Fruit fly (Drosophila melanogaster) whole organism, prepupa: ENCODE results near the gene CG32532.
A peak's percentile ranks its signal among the peaks of the same experiment; 100 is the strongest.

Experiments
- Blimp-1 ChIP-seq: fragments of 200-800 bp; sonication (Bioruptor generic); optimal IDR thresholded peaks from 3 replicates; lab custom pipeline; 2017; ENCODE audit warnings: missing biosample characterization, missing genetic modification characterization, mild to moderate bottlenecking, moderate library complexity, missing genetic modification reagents
- CG11294 ChIP-seq: fragments of 200-800 bp; sonication (Bioruptor generic); IDR thresholded peaks from 2 replicates; pipeline ENCODE4 v1.3.6; 2022; ENCODE audit warnings: missing biosample characterization, missing genetic modification characterization
- CG11902 ChIP-seq: fragments of 200-800 bp; sonication (Bioruptor generic); optimal IDR thresholded peaks from 3 replicates; lab custom pipeline; 2016; ENCODE audit warnings: missing biosample characterization, missing genetic modification characterization
- CG1621 ChIP-seq: fragments of 200-800 bp; sonication (Bioruptor generic); optimal IDR thresholded peaks from 3 replicates; lab custom pipeline; 2018; ENCODE audit warnings: missing biosample characterization, mild to moderate bottlenecking, missing genetic modification characterization
- CG16779 ChIP-seq: fragments of 200-800 bp; sonication (Bioruptor generic); optimal IDR thresholded peaks from 3 replicates; lab custom pipeline; 2017; ENCODE audit warnings: missing biosample characterization, mild to moderate bottlenecking, missing genetic modification characterization
- CG31627 ChIP-seq: fragments of 200-800 bp; sonication (Bioruptor generic); optimal IDR thresholded peaks from 3 replicates; lab custom pipeline; 2016; ENCODE audit warnings: missing biosample characterization, missing genetic modification characterization
- CG32006 ChIP-seq: fragments of 200-800 bp; sonication (Bioruptor generic); optimal IDR thresholded peaks from 3 replicates; lab custom pipeline; 2017; ENCODE audit warnings: missing biosample characterization, mild to moderate bottlenecking, missing genetic modification characterization
- CG34406 ChIP-seq: fragments of 200-800 bp; sonication (Bioruptor generic); optimal IDR thresholded peaks from 3 replicates; lab custom pipeline; 2016; ENCODE audit warnings: missing biosample characterization, missing genetic modification characterization
- CG3919 ChIP-seq: fragments of 200-800 bp; sonication (Bioruptor generic); optimal IDR thresholded peaks from 3 replicates; lab custom pipeline; 2016; ENCODE audit warnings: missing biosample characterization, missing genetic modification characterization
- CG6163 ChIP-seq: fragments of 200-800 bp; sonication (Bioruptor generic); IDR thresholded peaks from 3 replicates; pipeline ENCODE4 v1.3.6; 2022; ENCODE audit warnings: missing biosample characterization, missing genetic modification characterization
- CG6276 ChIP-seq: fragments of 200-800 bp; sonication (Bioruptor generic); optimal IDR thresholded peaks from 2 replicates; lab custom pipeline; 2017; ENCODE audit warnings: missing biosample characterization, mild to moderate bottlenecking, missing genetic modification characterization
- CG6792 ChIP-seq: fragments of 200-800 bp; sonication (Bioruptor generic); optimal IDR thresholded peaks from 3 replicates; lab custom pipeline; 2016; ENCODE audit warnings: missing biosample characterization, missing genetic modification characterization
- CG6854 ChIP-seq: fragments of 200-800 bp; sonication (Bioruptor generic); optimal IDR thresholded peaks from 2 replicates; lab custom pipeline; 2017; ENCODE audit warnings: missing biosample characterization, mild to moderate bottlenecking, missing genetic modification characterization
- CG7368 ChIP-seq: fragments of 200-800 bp; sonication (Bioruptor generic); optimal IDR thresholded peaks from 3 replicates; lab custom pipeline; 2016; ENCODE audit warnings: missing biosample characterization, missing genetic modification characterization
- CG8119 ChIP-seq: fragments of 200-800 bp; sonication (Bioruptor generic); IDR thresholded peaks from 3 replicates; pipeline ENCODE4 v1.3.6; 2022; ENCODE audit warnings: missing biosample characterization, missing genetic modification characterization
- CG8632 ChIP-seq: fragments of 200-800 bp; sonication (Bioruptor generic); optimal IDR thresholded peaks from 3 replicates; lab custom pipeline; 2016; ENCODE audit warnings: missing biosample characterization, missing genetic modification characterization
- CG9139 ChIP-seq: fragments of 200-800 bp; sonication (Bioruptor generic); optimal IDR thresholded peaks from 3 replicates; lab custom pipeline; 2017; ENCODE audit warnings: missing biosample characterization, mild to moderate bottlenecking, missing genetic modification characterization
- Eip78C ChIP-seq: fragments of 200-800 bp; sonication (Bioruptor generic); peaks from one replicate; lab custom pipeline; 2016; ENCODE audit warnings: missing biosample characterization, missing genetic modification characterization
- Eip93F ChIP-seq: fragments of 200-800 bp; sonication (Bioruptor generic); optimal IDR thresholded peaks from 2 replicates; lab custom pipeline; 2016; ENCODE audit warnings: missing biosample characterization, mild to moderate bottlenecking, missing genetic modification characterization
- Hr4 ChIP-seq: fragments of 200-800 bp; sonication (Bioruptor generic); optimal IDR thresholded peaks from 3 replicates; lab custom pipeline; 2016; ENCODE audit warnings: missing biosample characterization, missing genetic modification characterization
- Lpt ChIP-seq: fragments of 200-800 bp; sonication (Bioruptor generic); optimal IDR thresholded peaks from 3 replicates; lab custom pipeline; 2016; ENCODE audit warnings: missing biosample characterization, missing genetic modification characterization
- Met ChIP-seq: fragments of 200-800 bp; sonication (Bioruptor generic); optimal IDR thresholded peaks from 3 replicates; lab custom pipeline; 2016; ENCODE audit warnings: missing biosample characterization, missing genetic modification characterization
- OdsH ChIP-seq: fragments of 200-800 bp; sonication (Bioruptor generic); optimal IDR thresholded peaks from 3 replicates; lab custom pipeline; 2016; ENCODE audit warnings: missing biosample characterization, missing genetic modification characterization
- achi ChIP-seq: fragments of 200-800 bp; sonication (Bioruptor generic); optimal IDR thresholded peaks from 3 replicates; lab custom pipeline; 2016; ENCODE audit warnings: missing biosample characterization, missing genetic modification characterization
- acj6 ChIP-seq: fragments of 200-800 bp; sonication (Bioruptor generic); optimal IDR thresholded peaks from 3 replicates; lab custom pipeline; 2016; ENCODE audit warnings: missing biosample characterization, missing genetic modification characterization
- dac ChIP-seq: fragments of 200-800 bp; sonication (Bioruptor generic); optimal IDR thresholded peaks from 2 replicates; lab custom pipeline; 2017; ENCODE audit warnings: missing biosample characterization, mild to moderate bottlenecking, missing genetic modification characterization
- dsx ChIP-seq: fragments of 200-800 bp; optimal IDR thresholded peaks from 3 replicates; lab custom pipeline; 2019; ENCODE audit warnings: missing biosample characterization, mild to moderate bottlenecking, missing genetic modification characterization, moderate library complexity; ENCODE audit not compliant: poor library complexity, severe bottlenecking
- eg ChIP-seq: fragments of 200-800 bp; sonication (Bioruptor generic); IDR thresholded peaks from 3 replicates; pipeline ENCODE4 v1.3.6; 2022; ENCODE audit warnings: missing biosample characterization, missing genetic modification characterization
- fd59A ChIP-seq: fragments of 200-800 bp; sonication (Bioruptor generic); optimal IDR thresholded peaks from 2 replicates; lab custom pipeline; 2017; ENCODE audit warnings: missing biosample characterization, mild to moderate bottlenecking, missing genetic modification characterization, missing genetic modification reagents
- fd85E ChIP-seq: fragments of 200-800 bp; sonication (Bioruptor generic); optimal IDR thresholded peaks from 3 replicates; lab custom pipeline; 2016; ENCODE audit warnings: missing biosample characterization, missing genetic modification characterization
- fkh ChIP-seq: fragments of 200-800 bp; sonication (Bioruptor generic); optimal IDR thresholded peaks from 3 replicates; lab custom pipeline; 2017; ENCODE audit warnings: missing biosample characterization, mild to moderate bottlenecking, missing genetic modification characterization, moderate library complexity
- lz ChIP-seq: fragments of 200-800 bp; sonication (Bioruptor generic); optimal IDR thresholded peaks from 3 replicates; lab custom pipeline; 2016; ENCODE audit warnings: missing biosample characterization, missing genetic modification characterization
- pdm3 ChIP-seq: fragments of 200-800 bp; sonication (Bioruptor generic); optimal IDR thresholded peaks from 3 replicates; lab custom pipeline; 2016; ENCODE audit warnings: missing biosample characterization, missing genetic modification characterization
- spab ChIP-seq: fragments of 200-800 bp; sonication (Bioruptor generic); optimal IDR thresholded peaks from 2 replicates; lab custom pipeline; 2017; ENCODE audit warnings: missing biosample characterization, mild to moderate bottlenecking, missing genetic modification characterization, missing genetic modification reagents
- ss ChIP-seq, 2 experiments: fragments of 200-800 bp; sonication (Bioruptor generic); optimal IDR thresholded peaks; 2 replicates in 1 of 2; 3 replicates in 1 of 2; lab custom pipeline; 2017 to 2018; ENCODE audit warnings: mild to moderate bottlenecking in 2 of 2, missing biosample characterization in 2 of 2, missing genetic modification characterization in 2 of 2, moderate library complexity in 1 of 2
- svp ChIP-seq: fragments of 200-800 bp; sonication (Bioruptor generic); peaks from one replicate; lab custom pipeline; 2016; ENCODE audit warnings: missing biosample characterization, missing genetic modification characterization
- vri ChIP-seq: fragments of 200-800 bp; sonication (Bioruptor generic); optimal IDR thresholded peaks from 3 replicates; lab custom pipeline; 2016; ENCODE audit warnings: missing biosample characterization, mild to moderate bottlenecking, missing genetic modification characterization

Gene CG32532

dm6 chrX:19505334-19506185 is 41.7 kb downstream of the CG32532 start (continued):
- peak; percentile 26 for TF ChIP-seq lz (GFP tag; lab: Kevin White, UChicago)
- TF ChIP-seq vri, result no peak

dm6 chrX:19504170-19504765 is 43.0 kb downstream of the CG32532 start:
- TF ChIP-seq vri, result no peak
- TF ChIP-seq fkh (GFP tag; lab: Kevin White, UChicago), result no peak
- TF ChIP-seq CG6792, result no peak
- TF ChIP-seq CG6276 (GFP tag; lab: Kevin White, UChicago), result no peak
- TF ChIP-seq CG9139, result no peak
- TF ChIP-seq Hr4 (GFP tag; lab: Kevin White, UChicago), result no peak
- TF ChIP-seq Eip78C (GFP tag; lab: Kevin White, UChicago), result no peak
- no peak for TF ChIP-seq CG16779 (tag; lab: Kevin White, UChicago)
- TF ChIP-seq CG32006 (GFP tag; lab: Kevin White, UChicago), result no peak
- TF ChIP-seq CG7368, result no peak
- TF ChIP-seq CG8632 (GFP tag; lab: Kevin White, UChicago), result no peak
- no peak for TF ChIP-seq CG11902 (GFP tag; lab: Kevin White, UChicago)
- no peak for TF ChIP-seq dsx (GFP tag; lab: Kevin White, UChicago)
- no peak for TF ChIP-seq Eip93F
- TF ChIP-seq pdm3 (GFP tag; lab: Kevin White, UChicago), result no peak
- TF ChIP-seq CG8119, result no peak
- TF ChIP-seq CG6163, result no peak
- no peak for TF ChIP-seq eg (GFP tag; lab: Robert Waterston, UW)
- no peak for TF ChIP-seq CG3919 (GFP tag; lab: Kevin White, UChicago)

- TF ChIP-seq vri (peak; percentile 34), CG34406 (GFP tag; lab: Kevin White, UChicago) (no peak), svp (GFP tag; lab: Kevin White, UChicago) (peak; percentile 95)
Observed at dm6 chrX:19501274-19501673, 46.0 kb downstream of the CG32532 start.

DNA sequence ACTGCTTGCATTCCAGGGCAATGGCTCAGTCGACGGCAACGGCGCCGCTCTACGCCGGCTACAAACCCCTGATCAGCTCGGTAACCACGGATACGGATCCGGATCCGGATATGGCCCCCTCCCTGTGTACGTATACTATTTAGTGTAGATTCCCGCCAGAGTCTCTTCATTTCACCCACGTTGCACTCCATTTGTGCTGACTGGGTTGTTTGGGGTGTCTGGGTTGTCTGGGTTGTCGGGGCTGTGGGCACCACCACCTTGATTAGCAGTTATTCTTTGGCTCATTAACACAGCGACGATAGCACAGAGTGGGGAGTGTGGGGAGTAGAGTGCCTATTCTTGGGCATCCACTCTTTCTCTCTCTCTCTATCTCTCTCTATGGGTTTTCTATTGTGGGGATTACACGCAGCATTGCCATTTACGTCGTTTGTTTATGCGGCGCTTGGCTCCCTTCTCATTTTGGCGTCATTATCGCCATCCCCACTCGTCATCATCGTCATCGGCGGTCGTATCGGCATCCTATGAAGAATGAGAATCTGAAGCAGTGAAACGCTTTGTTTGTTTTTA is 48.4 kb downstream of the CG32532 start:
- no peak for TF ChIP-seq fd85E (GFP tag; lab: Kevin White, UChicago)
- TF ChIP-seq Eip78C (GFP tag; lab: Kevin White, UChicago), result peak; percentile 2
- TF ChIP-seq CG6163, result 0 out of 3 replicates have a peak, but pooled peaks have one; percentile 32
- no peak for TF ChIP-seq fd59A (GFP tag; lab: Kevin White, UChicago)
- no peak for TF ChIP-seq acj6 (GFP tag; lab: Kevin White, UChicago)

dm6 chrX:19497782-19498440 is 49.4 kb downstream of the CG32532 start:
- TF ChIP-seq CG8632 (GFP tag; lab: Kevin White, UChicago) (peak; percentile 22), Met (GFP tag; lab: Kevin White, UChicago) (no peak), CG32006 (GFP tag; lab: Kevin White, UChicago) (peak; percentile 9), CG9139 (peak; percentile 17), Lpt (GFP tag; lab: Kevin White, UChicago) (no peak), CG11902 (GFP tag; lab: Kevin White, UChicago) (no peak), CG3919 (GFP tag; lab: Kevin White, UChicago) (peak; percentile 5), CG1621 (peak; percentile 43), ss (GFP tag; optimal IDR thresholded peaks at IDR 0.05; lab: Kevin White, UChicago) (peak; percentile 19 to 32), svp (GFP tag; lab: Kevin White, UChicago) (peak; percentile 87), CG6854 (GFP tag; lab: Kevin White, UChicago) (peak; percentile 39), CG11294 (GFP tag; lab: Robert Waterston, UW) (no peak), CG16779 (tag; lab: Kevin White, UChicago) (peak; percentile 14), Hr4 (GFP tag; lab: Kevin White, UChicago) (no peak), CG6163 (peak; percentile 48; the same call in 2 of the 3 replicates), CG31627 (GFP tag; lab: Kevin White, UChicago) (peak; percentile 14), Eip78C (GFP tag; lab: Kevin White, UChicago) (peak; percentile 60), spab (GFP tag; lab: Kevin White, UChicago) (no peak), eg (GFP tag; lab: Robert Waterston, UW) (peak; percentile 64), dac (GFP tag; lab: Kevin White, UChicago) (no peak), vri (peak; percentile 71), dsx (GFP tag; lab: Kevin White, UChicago) (no peak), OdsH (GFP tag; lab: Kevin White, UChicago) (peak; percentile 4), Blimp-1 (GFP tag; lab: Kevin White, UChicago) (no peak), CG6276 (GFP tag; lab: Kevin White, UChicago) (peak; percentile 10), Eip93F (peak; percentile 52), achi (GFP tag; lab: Kevin White, UChicago) (no peak)
